In the genomic region with DNA sequence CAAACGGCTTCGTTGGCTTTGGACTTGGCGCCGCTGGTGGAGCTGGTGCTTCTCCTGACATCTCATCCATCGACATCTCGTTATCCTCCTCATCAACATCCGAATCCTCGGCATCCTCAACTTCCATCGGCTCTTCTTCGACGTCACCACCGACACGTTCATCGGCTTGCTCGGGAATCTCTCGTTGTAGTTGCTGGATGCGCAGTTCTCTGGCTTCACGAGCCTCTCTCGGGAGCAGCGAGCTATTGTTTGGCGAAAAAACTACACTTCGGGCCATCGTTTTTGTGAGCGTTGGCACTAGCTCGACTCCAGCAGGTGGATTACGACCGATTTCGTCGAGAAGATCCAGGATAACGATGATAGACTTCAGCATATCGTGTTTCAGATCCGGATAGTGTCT, we compare ENCODE assay signal across 2 worm cellular contexts.
TF ChIP-seq lines count a peak whose summit lies in the region.

No protein-coding gene starts in this region.

TF ChIP-seq in whole organism, L4 larva, 104 proteins besides CTCF, POLR2A, EP300 and RAD21:
- TF ChIP-seq set-16 (GFP tag; IDR thresholded peaks at IDR 0.05; lab: Robert Waterston, UW) (peak; percentile 63), lin-15B (tag; optimal IDR thresholded peaks at IDR 0.05; lab: Kevin White, UChicago) (no peak)

TF ChIP-seq in whole organism, young adult, 124 proteins besides CTCF, POLR2A, EP300 and RAD21:
- peak; percentile 66; the same call in 1 of the 2 replicates for TF ChIP-seq zfh-2 (GFP tag; conservative IDR thresholded peaks at IDR 0.05; lab: Robert Waterston, UW)
- TF ChIP-seq attf-6 (GFP tag; IDR thresholded peaks at IDR 0.05; lab: Robert Waterston, UW), result 0 out of 2 replicates have a peak, but pooled peaks have one; percentile 24
- TF ChIP-seq nfya-2 (GFP tag; IDR thresholded peaks at IDR 0.05; lab: Robert Waterston, UW), result no peak
- no peak for TF ChIP-seq madf-10 (tag; optimal IDR thresholded peaks at IDR 0.05; lab: Kevin White, UChicago)
- no peak for TF ChIP-seq nhr-27 (tag; optimal IDR thresholded peaks at IDR 0.05; lab: Kevin White, UChicago)
- peak; percentile 20 for TF ChIP-seq repo-1 (tag; optimal IDR thresholded peaks at IDR 0.05; lab: Kevin White, UChicago)
- TF ChIP-seq ceh-27 (GFP tag; optimal IDR thresholded peaks at IDR 0.05; lab: Kevin White, UChicago), result no peak
- TF ChIP-seq akir-1 (GFP tag; optimal IDR thresholded peaks at IDR 0.05; lab: Kevin White, UChicago), result no peak
- TF ChIP-seq ekl-4 (GFP tag; IDR thresholded peaks at IDR 0.05; lab: Robert Waterston, UW), result no peak
- TF ChIP-seq egrh-3 (GFP tag; IDR thresholded peaks at IDR 0.05; lab: Robert Waterston, UW), result 0 out of 2 replicates have a peak, but pooled peaks have one; percentile 11
- no peak for TF ChIP-seq sea-2 (GFP tag; IDR thresholded peaks at IDR 0.05; lab: Robert Waterston, UW)
- TF ChIP-seq ztf-18 (tag; optimal IDR thresholded peaks at IDR 0.05; lab: Kevin White, UChicago), result no peak
